Worm (Caenorhabditis elegans) whole organism, young adult: ENCODE results near the gene clec-27.

ENCODE experiments used
- D2030.7 ChIP-seq: fragments of 200-800 bp; sonication (Bioruptor generic); IDR thresholded peaks from 2 replicates; pipeline ENCODE4 v1.3.6; 2022; ENCODE audit warnings: missing genetic modification reagents, missing genetic modification characterization, missing compliant biosample characterization
- F49E8.2 ChIP-seq: sonication (generic microtip); optimal IDR thresholded peaks from 3 replicates; lab custom pipeline; 2017; ENCODE audit warnings: missing genetic modification characterization, mild to moderate bottlenecking, missing compliant biosample characterization, antibody characterized with exemption, moderate library complexity; ENCODE audit not compliant: insufficient read depth
- K11D2.4 ChIP-seq: fragments of 200-800 bp; sonication (Bioruptor generic); IDR thresholded peaks from 2 replicates; pipeline ENCODE4 v1.3.6; 2022; ENCODE audit warnings: missing genetic modification reagents, missing genetic modification characterization, missing compliant biosample characterization
- akir-1 ChIP-seq: fragments of 200-800 bp; sonication (Bioruptor generic); optimal IDR thresholded peaks from 2 replicates; lab custom pipeline; 2018; ENCODE audit warnings: mild to moderate bottlenecking, missing genetic modification characterization, moderate library complexity, missing compliant biosample characterization
- attf-6 ChIP-seq: fragments of 200-800 bp; sonication (Bioruptor generic); IDR thresholded peaks from 2 replicates; pipeline ENCODE4 v1.3.6; 2022; ENCODE audit warnings: missing genetic modification reagents, missing genetic modification characterization, missing compliant biosample characterization
- bed-1 ChIP-seq: fragments of 200-800 bp; sonication (Bioruptor generic); IDR thresholded peaks from 2 replicates; pipeline ENCODE4 v1.3.6; 2022; ENCODE audit warnings: missing genetic modification reagents, missing genetic modification characterization, missing compliant biosample characterization
- ceh-27 ChIP-seq: fragments of 200-800 bp; sonication (Bioruptor generic); optimal IDR thresholded peaks from 2 replicates; lab custom pipeline; 2018; ENCODE audit warnings: mild to moderate bottlenecking, missing genetic modification characterization, moderate library complexity, missing compliant biosample characterization
- ceh-58 ChIP-seq: fragments of 200-800 bp; sonication (Bioruptor generic); IDR thresholded peaks from 2 replicates; pipeline ENCODE4 v1.3.6; 2022; ENCODE audit warnings: missing genetic modification characterization, missing compliant biosample characterization
- ceh-91 ChIP-seq: fragments of 200-800 bp; sonication (Bioruptor generic); IDR thresholded peaks from 2 replicates; pipeline ENCODE4 v1.3.6; 2022; ENCODE audit warnings: missing genetic modification reagents, missing genetic modification characterization, missing compliant biosample characterization
- chd-7 ChIP-seq: sonication (generic microtip); optimal IDR thresholded peaks from 2 replicates; lab custom pipeline; 2016; ENCODE audit warnings: mild to moderate bottlenecking, missing genetic modification characterization, moderate library complexity, missing compliant biosample characterization
- efl-1 ChIP-seq: fragments of 150-350 bp; optimal IDR thresholded peaks from 2 replicates; lab custom pipeline; 2014; ENCODE audit warnings: missing biosample characterization, missing genetic modification reagents, missing genetic modification characterization
- egl-44 ChIP-seq: fragments of 200-800 bp; sonication (Bioruptor generic); IDR thresholded peaks from 2 replicates; pipeline ENCODE4 v1.3.6; 2022; ENCODE audit warnings: missing genetic modification reagents, missing genetic modification characterization, missing compliant biosample characterization
- egrh-3 ChIP-seq: fragments of 200-800 bp; sonication (Bioruptor generic); IDR thresholded peaks from 2 replicates; pipeline ENCODE4 v1.3.6; 2022; ENCODE audit warnings: missing genetic modification reagents, missing genetic modification characterization, missing compliant biosample characterization
- hlh-12 ChIP-seq: sonication (generic microtip); optimal IDR thresholded peaks from 2 replicates; lab custom pipeline; 2016; ENCODE audit warnings: missing genetic modification characterization, missing compliant biosample characterization
- hlh-26 ChIP-seq: fragments of 200-800 bp; sonication (Bioruptor generic); conservative IDR thresholded peaks from 2 replicates; pipeline ENCODE4 v1.3.6; 2022; ENCODE audit warnings: missing genetic modification reagents, missing genetic modification characterization, missing compliant biosample characterization
- hmg-20 ChIP-seq: fragments of 200-800 bp; sonication (Bioruptor generic); IDR thresholded peaks from 2 replicates; pipeline ENCODE4 v1.3.6; 2022; ENCODE audit warnings: missing genetic modification reagents, missing genetic modification characterization, missing compliant biosample characterization
- let-526 ChIP-seq: fragments of 200-800 bp; sonication (Bioruptor generic); IDR thresholded peaks from 2 replicates; pipeline ENCODE4 v1.3.6; 2022; ENCODE audit warnings: missing genetic modification reagents, missing genetic modification characterization, missing compliant biosample characterization
- let-607 ChIP-seq, 2 experiments: fragments of 200-800 bp in 1 of 2; sonication (Bioruptor generic) in 1 of 2; sonication (generic microtip) in 1 of 2; optimal IDR thresholded peaks; 2 replicates each; lab custom pipeline; 2016 to 2018; ENCODE audit warnings: mild to moderate bottlenecking in 2 of 2, missing compliant biosample characterization in 2 of 2, missing genetic modification characterization in 2 of 2, moderate library complexity in 2 of 2, missing genotype in 1 of 2
- lin-26 ChIP-seq: fragments of 200-800 bp; sonication (Bioruptor generic); IDR thresholded peaks from 2 replicates; pipeline ENCODE4 v1.3.6; 2022; ENCODE audit warnings: missing genetic modification reagents, missing genetic modification characterization, missing compliant biosample characterization
- lin-40 ChIP-seq: sonication (generic microtip); optimal IDR thresholded peaks from 2 replicates; lab custom pipeline; 2016; ENCODE audit warnings: missing genetic modification characterization, mild to moderate bottlenecking, missing compliant biosample characterization, missing genotype, missing genetic modification reagents
- madf-10 ChIP-seq: sonication (generic microtip); optimal IDR thresholded peaks from 2 replicates; lab custom pipeline; 2016; ENCODE audit warnings: mild to moderate bottlenecking, missing genetic modification characterization, missing compliant biosample characterization
- madf-3 ChIP-seq: fragments of 200-800 bp; sonication (Bioruptor generic); IDR thresholded peaks from 2 replicates; pipeline ENCODE4 v1.3.6; 2022; ENCODE audit warnings: missing genetic modification reagents, missing genetic modification characterization, missing compliant biosample characterization
- mel-28 ChIP-seq: sonication (generic microtip); optimal IDR thresholded peaks from 2 replicates; lab custom pipeline; 2016; ENCODE audit warnings: borderline replicate concordance, mild to moderate bottlenecking, missing genetic modification characterization, missing compliant biosample characterization
- nfya-1 ChIP-seq: sonication (generic microtip); optimal IDR thresholded peaks from 2 replicates; lab custom pipeline; 2017; ENCODE audit warnings: antibody characterized with exemption, missing compliant biosample characterization, missing genetic modification characterization, borderline replicate concordance; ENCODE audit not compliant: insufficient read depth
- nfyb-1 ChIP-seq: fragments of 200-800 bp; sonication (Bioruptor generic); IDR thresholded peaks from 2 replicates; pipeline ENCODE4 v1.3.6; 2022; ENCODE audit warnings: missing genetic modification reagents, missing genetic modification characterization, missing compliant biosample characterization
- pbrm-1 ChIP-seq: fragments of 200-800 bp; sonication (Bioruptor generic); IDR thresholded peaks from 2 replicates; pipeline ENCODE4 v1.3.6; 2022; ENCODE audit warnings: missing genetic modification reagents, missing genetic modification characterization, missing compliant biosample characterization
- sptf-2 ChIP-seq: fragments of 200-800 bp; sonication (Bioruptor generic); optimal IDR thresholded peaks from 2 replicates; lab custom pipeline; 2018; ENCODE audit warnings: mild to moderate bottlenecking, missing genetic modification characterization, missing compliant biosample characterization
- tlf-1 ChIP-seq: fragments of 200-800 bp; sonication (Bioruptor generic); optimal IDR thresholded peaks from 2 replicates; lab custom pipeline; 2018; ENCODE audit warnings: mild to moderate bottlenecking, missing genetic modification characterization, missing compliant biosample characterization
- ztf-25 ChIP-seq: fragments of 200-800 bp; sonication (Bioruptor generic); IDR thresholded peaks from 2 replicates; pipeline ENCODE4 v1.3.6; 2022; ENCODE audit warnings: missing genetic modification reagents, missing genetic modification characterization, missing compliant biosample characterization
- ztf-26 ChIP-seq: sonication (generic microtip); optimal IDR thresholded peaks from 2 replicates; lab custom pipeline; 2017; ENCODE audit warnings: missing genetic modification characterization, missing compliant biosample characterization
- ztf-6 ChIP-seq: fragments of 200-800 bp; sonication (Bioruptor generic); IDR thresholded peaks from 2 replicates; pipeline ENCODE4 v1.3.6; 2022; ENCODE audit warnings: missing genetic modification reagents, missing genetic modification characterization, missing compliant biosample characterization

The clec-27 gene

DNA sequence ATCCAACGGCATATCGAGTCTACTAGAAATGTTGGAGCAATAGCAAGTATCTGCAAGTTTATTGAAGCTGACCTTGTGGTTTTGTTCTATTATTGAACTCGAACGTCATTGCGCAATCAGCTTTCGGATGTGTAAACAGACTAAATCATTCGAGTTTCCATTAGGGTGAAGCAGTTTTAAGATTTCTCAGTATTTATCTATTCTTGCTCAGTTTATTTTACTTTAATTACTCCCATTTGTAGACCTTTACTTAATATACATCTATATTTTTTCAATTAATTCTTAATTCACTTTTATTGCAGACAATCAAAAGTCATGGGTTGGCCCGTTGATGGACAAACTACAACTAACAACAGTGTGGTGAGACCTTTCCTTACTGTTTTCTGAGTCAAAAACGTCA, 26.2 kb downstream of the clec-27 start, which contains the start of gene F09C6.14:
TSS of gene F09C6.14 (plus strand) at position 301 of the 400 bp plus-strand sequence.
- TF ChIP-seq sptf-2 (GFP tag; lab: Kevin White, UChicago) (no peak), let-526 (no peak), ztf-25 (GFP tag; lab: Robert Waterston, UW) (no peak), pbrm-1 (GFP tag; lab: Robert Waterston, UW) (no peak), egl-44 (no peak)

DNA sequence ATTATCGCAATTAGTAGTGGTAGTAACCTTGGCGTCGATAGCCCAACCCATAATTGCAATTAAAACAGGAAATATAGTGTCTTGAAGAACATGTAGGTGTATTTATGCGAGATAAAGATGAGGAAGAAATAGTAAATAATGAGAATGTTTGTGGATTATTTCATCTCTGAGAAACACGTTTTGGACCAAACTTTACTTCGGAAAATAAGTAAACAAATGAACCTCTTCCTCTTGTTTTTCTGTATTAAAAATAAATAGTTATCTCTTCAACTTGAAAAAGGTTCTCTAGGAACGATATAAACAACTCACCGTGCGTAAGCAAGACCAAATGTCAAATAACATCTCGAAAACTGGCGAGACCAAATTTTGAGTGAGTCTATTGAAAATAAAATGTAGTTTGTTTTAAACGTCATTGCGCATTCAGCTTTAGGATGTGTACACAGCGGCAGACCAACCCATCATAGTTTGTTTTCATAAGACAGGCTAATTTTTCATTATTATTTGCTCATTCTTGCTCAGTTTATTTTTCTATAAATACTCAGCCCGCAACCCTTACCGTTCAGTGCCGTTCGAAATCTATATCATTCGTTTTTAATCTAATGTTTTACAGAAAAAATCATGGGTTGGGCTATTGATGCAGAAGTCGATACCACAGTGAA, 28.0 kb downstream of the clec-27 start, which contains the start of the genes F09C6.11 and F09C6.12:
TSS of gene F09C6.11 (minus strand) at position 51 of the 659 bp plus-strand sequence.
TSS of gene F09C6.12 (plus strand) at position 609 of the 659 bp plus-strand sequence.
- no peak for TF ChIP-seq lin-26 (GFP tag; lab: Robert Waterston, UW)
- TF ChIP-seq, all 124 proteins: peak for 0

- TF ChIP-seq egrh-3 = no peak
- no peak for TF ChIP-seq efl-1 (GFP tag; lab: Kevin White, UChicago)
- no peak for TF ChIP-seq hlh-26 (GFP tag; lab: Robert Waterston, UW)
- no peak for TF ChIP-seq nfyb-1 (GFP tag; lab: Robert Waterston, UW)
- TF ChIP-seq, all 124 proteins: peak for 0
Measured at ce11 chrV:16884744-16885143, 30.3 kb downstream of the clec-27 start, which contains the start of gene F09C6.13. TSS of gene F09C6.13 (plus strand) at chrV:16885044.

DNA sequence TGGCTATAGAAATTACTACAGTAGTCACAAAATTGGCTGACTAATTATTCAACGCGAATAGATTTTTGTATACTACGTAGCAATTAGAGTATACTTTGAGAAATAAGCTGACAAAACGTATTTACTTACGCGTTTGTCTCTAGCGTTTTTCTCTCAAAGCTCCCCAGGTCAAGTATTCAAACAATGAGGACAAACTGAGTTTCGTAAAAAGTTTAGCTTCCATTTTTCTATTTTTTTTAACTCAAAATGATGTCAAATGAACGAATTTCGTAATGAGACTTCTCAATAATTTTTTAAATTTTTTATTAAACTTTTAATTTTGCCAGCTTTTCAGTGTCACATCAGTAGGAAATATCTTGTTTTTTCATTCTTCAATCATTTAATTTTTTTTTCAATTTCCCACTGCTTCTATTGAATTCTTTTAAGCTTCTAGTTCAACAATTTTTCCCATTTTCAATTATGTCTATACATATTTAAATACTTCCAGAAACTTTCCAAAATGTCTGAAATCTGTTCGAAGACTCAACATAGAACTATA, 34.4 kb downstream of the clec-27 start, which contains the start of the genes ifas-2 and fbxa-44:
TSS of gene ifas-2 (minus strand) at position 101 of the 538 bp plus-strand sequence.
TSS of gene fbxa-44 (plus strand) at position 488 of the 538 bp plus-strand sequence.
- TF ChIP-seq let-607 (tag; optimal IDR thresholded peaks at IDR 0.05; lab: Kevin White, UChicago) (no peak), D2030.7 (GFP tag; lab: Robert Waterston, UW) (no peak), lin-40 (no peak), ceh-58 (GFP tag; lab: Robert Waterston, UW) (no peak), hmg-20 (no peak), ztf-25 (GFP tag; lab: Robert Waterston, UW) (no peak), nfyb-1 (GFP tag; lab: Robert Waterston, UW) (no peak), nfya-1 (tag; lab: Kevin White, UChicago) (no peak)

ce11 chrV:16893440-16893839, 39.0 kb downstream of the clec-27 start, which contains the start of gene F09C6.15:
TSS of gene F09C6.15 (plus strand) at chrV:16893740.
- no peak for TF ChIP-seq hlh-12 (tag; lab: Kevin White, UChicago)
- no peak for TF ChIP-seq ceh-91
- TF ChIP-seq ztf-26 (tag; lab: Kevin White, UChicago) = no peak
- no peak for TF ChIP-seq K11D2.4 (GFP tag; lab: Robert Waterston, UW)
- no peak for TF ChIP-seq F49E8.2 (tag; lab: Kevin White, UChicago)
- no peak for TF ChIP-seq tlf-1 (GFP tag; lab: Kevin White, UChicago)
- no peak for TF ChIP-seq ztf-6
- TF ChIP-seq madf-3 (GFP tag; lab: Robert Waterston, UW) = no peak
- TF ChIP-seq madf-10 (tag; lab: Kevin White, UChicago) = no peak
- no peak for TF ChIP-seq mel-28 (tag; lab: Kevin White, UChicago)
- no peak for TF ChIP-seq chd-7 (tag; lab: Kevin White, UChicago)
- TF ChIP-seq bed-1 (GFP tag; lab: Robert Waterston, UW) = no peak
- TF ChIP-seq akir-1 = no peak
- TF ChIP-seq attf-6 = no peak
- TF ChIP-seq ceh-27 (GFP tag; lab: Kevin White, UChicago) = no peak
